Worm (Caenorhabditis elegans) whole organism, young adult: ENCODE data around the gene T24H10.5.

Experiments used
- B0336.3 ChIP-seq: fragments of 200-800 bp; sonication (Bioruptor generic); IDR thresholded peaks from 2 replicates; pipeline ENCODE4 v1.3.6; 2022; ENCODE audit warnings: missing genetic modification characterization, missing compliant biosample characterization
- C06A6.2 ChIP-seq: fragments of 200-800 bp; sonication (Bioruptor generic); conservative IDR thresholded peaks from 2 replicates; pipeline ENCODE4 v1.3.6; 2022; ENCODE audit warnings: missing genetic modification characterization, missing compliant biosample characterization
- C17E4.6 ChIP-seq: fragments of 200-800 bp; sonication (Bioruptor generic); IDR thresholded peaks from 2 replicates; pipeline ENCODE4 v1.3.6; 2022; ENCODE audit warnings: missing genetic modification reagents, missing genetic modification characterization, missing compliant biosample characterization
- D2030.7 ChIP-seq: fragments of 200-800 bp; sonication (Bioruptor generic); IDR thresholded peaks from 2 replicates; pipeline ENCODE4 v1.3.6; 2022; ENCODE audit warnings: missing genetic modification reagents, missing genetic modification characterization, missing compliant biosample characterization
- F10E7.11 ChIP-seq: sonication (generic microtip); optimal IDR thresholded peaks from 2 replicates; lab custom pipeline; 2017; ENCODE audit warnings: mild to moderate bottlenecking, missing genetic modification characterization, moderate library complexity, missing compliant biosample characterization
- F37B4.10 ChIP-seq: fragments of 200-800 bp; sonication (Bioruptor generic); IDR thresholded peaks from 2 replicates; pipeline ENCODE4 v1.3.6; 2022; ENCODE audit warnings: missing genetic modification characterization, missing compliant biosample characterization
- F57A8.1 ChIP-seq: fragments of 200-800 bp; sonication (Bioruptor generic); optimal IDR thresholded peaks from 2 replicates; lab custom pipeline; 2018; ENCODE audit warnings: mild to moderate bottlenecking, missing genetic modification characterization, moderate library complexity, missing compliant biosample characterization
- K11D2.4 ChIP-seq: fragments of 200-800 bp; sonication (Bioruptor generic); IDR thresholded peaks from 2 replicates; pipeline ENCODE4 v1.3.6; 2022; ENCODE audit warnings: missing genetic modification reagents, missing genetic modification characterization, missing compliant biosample characterization
- K12H6.12 ChIP-seq: fragments of 200-800 bp; sonication (Bioruptor generic); optimal IDR thresholded peaks from 2 replicates; lab custom pipeline; 2018; ENCODE audit warnings: mild to moderate bottlenecking, missing genetic modification characterization, missing compliant biosample characterization
- T26A5.8 ChIP-seq: sonication (generic microtip); optimal IDR thresholded peaks from 2 replicates; lab custom pipeline; 2016; ENCODE audit warnings: missing genetic modification characterization, missing compliant biosample characterization
- Y53F4B.3 ChIP-seq: fragments of 200-800 bp; sonication (Bioruptor generic); IDR thresholded peaks from 2 replicates; pipeline ENCODE4 v1.3.6; 2022; ENCODE audit warnings: missing genetic modification reagents, missing genetic modification characterization, missing compliant biosample characterization
- Y95B8A.8 ChIP-seq: fragments of 200-800 bp; sonication (Bioruptor generic); IDR thresholded peaks from 2 replicates; pipeline ENCODE4 v1.3.6; 2022; ENCODE audit warnings: missing genetic modification reagents, missing genetic modification characterization, missing compliant biosample characterization
- attf-3 ChIP-seq: fragments of 200-800 bp; sonication (Bioruptor generic); conservative IDR thresholded peaks from 2 replicates; pipeline ENCODE4 v1.3.6; 2022; ENCODE audit warnings: missing genetic modification reagents, missing genetic modification characterization, missing compliant biosample characterization
- attf-5 ChIP-seq: fragments of 200-800 bp; sonication (Bioruptor generic); optimal IDR thresholded peaks from 2 replicates; lab custom pipeline; 2018; ENCODE audit warnings: mild to moderate bottlenecking, missing genetic modification characterization, missing compliant biosample characterization
- cebp-1 ChIP-seq, 2 experiments: fragments of 200-800 bp in 1 of 2; sonication (Bioruptor generic) in 1 of 2; sonication (generic microtip) in 1 of 2; IDR thresholded peaks in 1 of 2; optimal IDR thresholded peaks in 1 of 2; 2 replicates each; pipeline versions ENCODE4 v1.3.6 to Lab custom; 2017 to 2022; ENCODE audit warnings: missing compliant biosample characterization in 2 of 2, missing genetic modification characterization in 2 of 2, mild to moderate bottlenecking in 1 of 2, missing genetic modification reagents in 1 of 2, moderate library complexity in 1 of 2
- ceh-100 ChIP-seq: fragments of 200-800 bp; sonication (Bioruptor generic); IDR thresholded peaks from 2 replicates; pipeline ENCODE4 v1.3.6; 2022; ENCODE audit warnings: missing genetic modification reagents, missing genetic modification characterization, missing compliant biosample characterization
- dpff-1 ChIP-seq: sonication (generic microtip); optimal IDR thresholded peaks from 2 replicates; lab custom pipeline; 2017; ENCODE audit warnings: mild to moderate bottlenecking, missing genetic modification characterization, missing compliant biosample characterization
- egl-18 ChIP-seq: fragments of 200-800 bp; sonication (Bioruptor generic); IDR thresholded peaks from 2 replicates; pipeline ENCODE4 v1.3.6; 2022; ENCODE audit warnings: missing genetic modification reagents, missing genetic modification characterization, missing compliant biosample characterization
- egrh-3 ChIP-seq: fragments of 200-800 bp; sonication (Bioruptor generic); IDR thresholded peaks from 2 replicates; pipeline ENCODE4 v1.3.6; 2022; ENCODE audit warnings: missing genetic modification reagents, missing genetic modification characterization, missing compliant biosample characterization
- fkh-3 ChIP-seq: sonication (generic microtip); optimal IDR thresholded peaks from 2 replicates; lab custom pipeline; 2016; ENCODE audit warnings: mild to moderate bottlenecking, missing genetic modification characterization, missing compliant biosample characterization
- him-1 ChIP-seq: sonication (generic microtip); optimal IDR thresholded peaks from 2 replicates; lab custom pipeline; 2016; ENCODE audit warnings: missing genotype, missing genetic modification reagents, missing genetic modification characterization, missing compliant biosample characterization
- hlh-12 ChIP-seq: sonication (generic microtip); optimal IDR thresholded peaks from 2 replicates; lab custom pipeline; 2016; ENCODE audit warnings: missing genetic modification characterization, missing compliant biosample characterization
- hlh-26 ChIP-seq: fragments of 200-800 bp; sonication (Bioruptor generic); conservative IDR thresholded peaks from 2 replicates; pipeline ENCODE4 v1.3.6; 2022; ENCODE audit warnings: missing genetic modification reagents, missing genetic modification characterization, missing compliant biosample characterization
- hmg-1.2 ChIP-seq: fragments of 200-800 bp; sonication (Bioruptor generic); IDR thresholded peaks from 2 replicates; pipeline ENCODE4 v1.3.6; 2022; ENCODE audit warnings: missing genetic modification reagents, missing genetic modification characterization, missing compliant biosample characterization
- hmg-20 ChIP-seq: fragments of 200-800 bp; sonication (Bioruptor generic); IDR thresholded peaks from 2 replicates; pipeline ENCODE4 v1.3.6; 2022; ENCODE audit warnings: missing genetic modification reagents, missing genetic modification characterization, missing compliant biosample characterization
- hsf-1 ChIP-seq: fragments of 200-800 bp; sonication (Bioruptor generic); IDR thresholded peaks from 2 replicates; pipeline ENCODE4 v1.3.6; 2022; ENCODE audit warnings: missing genetic modification reagents, missing genetic modification characterization, missing compliant biosample characterization
- let-526 ChIP-seq: fragments of 200-800 bp; sonication (Bioruptor generic); IDR thresholded peaks from 2 replicates; pipeline ENCODE4 v1.3.6; 2022; ENCODE audit warnings: missing genetic modification reagents, missing genetic modification characterization, missing compliant biosample characterization
- lin-26 ChIP-seq: fragments of 200-800 bp; sonication (Bioruptor generic); IDR thresholded peaks from 2 replicates; pipeline ENCODE4 v1.3.6; 2022; ENCODE audit warnings: missing genetic modification reagents, missing genetic modification characterization, missing compliant biosample characterization
- lin-40 ChIP-seq: sonication (generic microtip); optimal IDR thresholded peaks from 2 replicates; lab custom pipeline; 2016; ENCODE audit warnings: missing genetic modification characterization, mild to moderate bottlenecking, missing compliant biosample characterization, missing genotype, missing genetic modification reagents
- lin-54 ChIP-seq: fragments of 200-800 bp; sonication (Bioruptor generic); optimal IDR thresholded peaks from 2 replicates; lab custom pipeline; 2018; ENCODE audit warnings: mild to moderate bottlenecking, missing genetic modification characterization, missing compliant biosample characterization
- lsl-1 ChIP-seq: fragments of 200-800 bp; sonication (Bioruptor generic); optimal IDR thresholded peaks from 2 replicates; lab custom pipeline; 2018; ENCODE audit warnings: mild to moderate bottlenecking, missing genetic modification characterization, moderate library complexity, missing compliant biosample characterization
- mcd-1 ChIP-seq: fragments of 200-800 bp; sonication (Bioruptor generic); IDR thresholded peaks from 2 replicates; pipeline ENCODE4 v1.3.6; 2022; ENCODE audit warnings: missing genetic modification reagents, missing genetic modification characterization, missing compliant biosample characterization
- nfya-2 ChIP-seq: fragments of 200-800 bp; sonication (Bioruptor generic); IDR thresholded peaks from 2 replicates; pipeline ENCODE4 v1.3.6; 2022; ENCODE audit warnings: missing genetic modification reagents, missing genetic modification characterization, missing compliant biosample characterization
- nhr-120 ChIP-seq: fragments of 200-800 bp; sonication (Bioruptor generic); IDR thresholded peaks from 2 replicates; pipeline ENCODE4 v1.3.6; 2022; ENCODE audit warnings: missing genetic modification characterization, missing compliant biosample characterization
- nhr-179 ChIP-seq: sonication (generic microtip); optimal IDR thresholded peaks from 2 replicates; lab custom pipeline; 2016; ENCODE audit warnings: mild to moderate bottlenecking, missing genetic modification characterization, missing compliant biosample characterization
- pbrm-1 ChIP-seq: fragments of 200-800 bp; sonication (Bioruptor generic); IDR thresholded peaks from 2 replicates; pipeline ENCODE4 v1.3.6; 2022; ENCODE audit warnings: missing genetic modification reagents, missing genetic modification characterization, missing compliant biosample characterization
- pha-4 ChIP-seq: fragments of 150-350 bp; sonication (generic microtip); optimal IDR thresholded peaks from 2 replicates; lab custom pipeline; 2014; ENCODE audit warnings: missing biosample characterization, missing genetic modification reagents, missing genetic modification characterization
- rcor-1 ChIP-seq: fragments of 200-800 bp; sonication (Bioruptor generic); IDR thresholded peaks from 2 replicates; pipeline ENCODE4 v1.3.6; 2022; ENCODE audit warnings: missing genetic modification reagents, missing genetic modification characterization, missing compliant biosample characterization
- sdz-38 ChIP-seq: sonication (generic microtip); optimal IDR thresholded peaks from 2 replicates; lab custom pipeline; 2016; ENCODE audit warnings: missing genotype, missing genetic modification characterization, missing compliant biosample characterization
- sea-2 ChIP-seq: fragments of 200-800 bp; sonication (Bioruptor generic); IDR thresholded peaks from 2 replicates; pipeline ENCODE4 v1.3.6; 2022; ENCODE audit warnings: missing genetic modification characterization, missing compliant biosample characterization
- snpc-3.4 ChIP-seq: sonication (generic microtip); optimal IDR thresholded peaks from 2 replicates; lab custom pipeline; 2017; ENCODE audit warnings: missing genetic modification characterization, mild to moderate bottlenecking, missing compliant biosample characterization, antibody characterized with exemption, moderate library complexity, missing genotype, missing genetic modification reagents
- snpc-4 ChIP-seq, 5 experiments: fragments of 150-350 bp in 1 of 5; sonication (generic microtip) in 4 of 5; optimal IDR thresholded peaks; 2 replicates each; lab custom pipeline; 2014 to 2018; ENCODE audit warnings: missing genetic modification characterization in 5 of 5, missing biosample characterization in 3 of 5, antibody characterized with exemption in 2 of 5, mild to moderate bottlenecking in 2 of 5, missing compliant biosample characterization in 2 of 5, missing genotype in 2 of 5, moderate library complexity in 2 of 5, missing genetic modification reagents in 1 of 5
- tbp1 ChIP-seq: fragments of 200-800 bp; sonication (Bioruptor generic); optimal IDR thresholded peaks from 2 replicates; lab custom pipeline; 2018; ENCODE audit warnings: mild to moderate bottlenecking, missing genetic modification characterization, missing compliant biosample characterization
- zfh-2 ChIP-seq: fragments of 200-800 bp; sonication (Bioruptor generic); conservative IDR thresholded peaks from 2 replicates; pipeline ENCODE4 v1.3.6; 2022; ENCODE audit warnings: missing genetic modification reagents, missing genetic modification characterization, missing compliant biosample characterization
- ztf-18 ChIP-seq: sonication (generic microtip); optimal IDR thresholded peaks from 2 replicates; lab custom pipeline; 2016; ENCODE audit warnings: missing genotype, mild to moderate bottlenecking, missing genetic modification characterization, missing compliant biosample characterization
- ztf-22 ChIP-seq: fragments of 200-800 bp; sonication (Bioruptor generic); optimal IDR thresholded peaks from 2 replicates; lab custom pipeline; 2018; ENCODE audit warnings: mild to moderate bottlenecking, missing genetic modification characterization, moderate library complexity, missing compliant biosample characterization
- ztf-25 ChIP-seq: fragments of 200-800 bp; sonication (Bioruptor generic); IDR thresholded peaks from 2 replicates; pipeline ENCODE4 v1.3.6; 2022; ENCODE audit warnings: missing genetic modification reagents, missing genetic modification characterization, missing compliant biosample characterization
- ztf-26 ChIP-seq: sonication (generic microtip); optimal IDR thresholded peaks from 2 replicates; lab custom pipeline; 2017; ENCODE audit warnings: missing genetic modification characterization, missing compliant biosample characterization
- ztf-6 ChIP-seq: fragments of 200-800 bp; sonication (Bioruptor generic); IDR thresholded peaks from 2 replicates; pipeline ENCODE4 v1.3.6; 2022; ENCODE audit warnings: missing genetic modification reagents, missing genetic modification characterization, missing compliant biosample characterization

T24H10.5 gene

ce11 chrII:9099017-9099416, 1.9 kb upstream of the T24H10.5 start, which contains the start of gene T24H10.1:
Gene T24H10.1 (plus strand): TSS chrII:9099371.
- TF ChIP-seq cebp-1 (GFP tag; IDR thresholded peaks at IDR 0.05; lab: Robert Waterston, UW), result no peak
- peak; percentile 69 for TF ChIP-seq cebp-1 (tag; optimal IDR thresholded peaks at IDR 0.05; lab: Kevin White, UChicago)
- peak; percentile 31 for TF ChIP-seq tbp1 (GFP tag; lab: Kevin White, UChicago)
- no peak for TF ChIP-seq F57A8.1 (GFP tag; lab: Kevin White, UChicago)
- TF ChIP-seq T26A5.8, result no peak
- TF ChIP-seq hmg-20 (GFP tag; lab: Robert Waterston, UW), result no peak
- no peak for TF ChIP-seq hlh-12 (tag; lab: Kevin White, UChicago)
- peak; percentile 34 for TF ChIP-seq him-1 (tag; lab: Kevin White, UChicago)
- no peak for TF ChIP-seq ztf-25 (GFP tag; lab: Robert Waterston, UW)
- TF ChIP-seq C17E4.6, result no peak
- TF ChIP-seq sea-2 (GFP tag; lab: Robert Waterston, UW), result no peak
- peak; percentile 10 for TF ChIP-seq snpc-3.4 (tag; lab: Kevin White, UChicago)
- peak; percentile 97 for TF ChIP-seq ztf-18 (tag; lab: Kevin White, UChicago)
- TF ChIP-seq D2030.7, result peak; percentile 61
- no peak for TF ChIP-seq hlh-26
- TF ChIP-seq lin-40 (tag; lab: Kevin White, UChicago), result peak; percentile 78
- TF ChIP-seq pbrm-1 (GFP tag; lab: Robert Waterston, UW), result peak; percentile 73
- TF ChIP-seq nfya-2 (GFP tag; lab: Robert Waterston, UW), result no peak
- no peak for TF ChIP-seq Y95B8A.8 (GFP tag; lab: Robert Waterston, UW)
- no peak for TF ChIP-seq fkh-3 (tag; lab: Kevin White, UChicago)
- peak; percentile 71 for TF ChIP-seq lin-54
- TF ChIP-seq K11D2.4 (GFP tag; lab: Robert Waterston, UW), result 0 out of 2 replicates have a peak, but pooled peaks have one; percentile 14
- TF ChIP-seq hmg-1.2, result peak; percentile 46
- TF ChIP-seq F10E7.11, result no peak
- TF ChIP-seq mcd-1 (GFP tag; lab: Robert Waterston, UW), result peak; percentile 84
- TF ChIP-seq ztf-6 (GFP tag; lab: Robert Waterston, UW), result no peak
- TF ChIP-seq ceh-100 (GFP tag; lab: Robert Waterston, UW), result 0 out of 2 replicates have a peak, but pooled peaks have one; percentile 36
- no peak for TF ChIP-seq sdz-38 (tag; lab: Kevin White, UChicago)
- TF ChIP-seq nhr-120 (GFP tag; lab: Robert Waterston, UW), result no peak
- TF ChIP-seq let-526 (GFP tag; lab: Robert Waterston, UW), result no peak
- TF ChIP-seq egrh-3 (GFP tag; lab: Robert Waterston, UW), result no peak
- TF ChIP-seq dpff-1, result no peak
- no peak for TF ChIP-seq Y53F4B.3 (GFP tag; lab: Robert Waterston, UW)
- peak; percentile 57 for TF ChIP-seq lsl-1 (GFP tag; lab: Kevin White, UChicago)
- TF ChIP-seq ztf-22 (GFP tag; lab: Kevin White, UChicago), result no peak
- no peak for TF ChIP-seq K12H6.12 (tag; lab: Kevin White, UChicago)
- TF ChIP-seq rcor-1 (GFP tag; lab: Robert Waterston, UW), result peak; percentile 21; the same call in 1 of the 2 replicates
- no peak for TF ChIP-seq zfh-2 (GFP tag; lab: Robert Waterston, UW)
- TF ChIP-seq ztf-26, result no peak
- no peak for TF ChIP-seq snpc-4 (GFP tag; optimal IDR thresholded peaks at IDR 0.05; lab: Kevin White, UChicago)
- TF ChIP-seq snpc-4 (tag; optimal IDR thresholded peaks at IDR 0.05; lab: Kevin White, UChicago), result peak in 2 of 4 experiments; percentile 51 to 53
- TF ChIP-seq pha-4 (tag; lab: Kevin White, UChicago), result no peak
- no peak for TF ChIP-seq hsf-1 (GFP tag; lab: Robert Waterston, UW)
- TF ChIP-seq egl-18 (GFP tag; lab: Robert Waterston, UW), result no peak
- TF ChIP-seq attf-5 (GFP tag; lab: Kevin White, UChicago), result peak; percentile 28
- TF ChIP-seq C06A6.2 (GFP tag; lab: Robert Waterston, UW), result no peak
- no peak for TF ChIP-seq F37B4.10 (GFP tag; lab: Robert Waterston, UW)
- peak; percentile 77 for TF ChIP-seq B0336.3 (GFP tag; lab: Robert Waterston, UW)
- no peak for TF ChIP-seq nhr-179 (tag; lab: Kevin White, UChicago)
- TF ChIP-seq attf-3 (GFP tag; lab: Robert Waterston, UW), result peak; percentile 66; the same call in 1 of the 2 replicates
- TF ChIP-seq lin-26 (GFP tag; lab: Robert Waterston, UW), result no peak
